Fruit fly (Drosophila melanogaster): ENCODE data around the gene HDAC6.
A peak's percentile ranks its signal among the peaks of the same experiment; 100 is the strongest.

DNA sequence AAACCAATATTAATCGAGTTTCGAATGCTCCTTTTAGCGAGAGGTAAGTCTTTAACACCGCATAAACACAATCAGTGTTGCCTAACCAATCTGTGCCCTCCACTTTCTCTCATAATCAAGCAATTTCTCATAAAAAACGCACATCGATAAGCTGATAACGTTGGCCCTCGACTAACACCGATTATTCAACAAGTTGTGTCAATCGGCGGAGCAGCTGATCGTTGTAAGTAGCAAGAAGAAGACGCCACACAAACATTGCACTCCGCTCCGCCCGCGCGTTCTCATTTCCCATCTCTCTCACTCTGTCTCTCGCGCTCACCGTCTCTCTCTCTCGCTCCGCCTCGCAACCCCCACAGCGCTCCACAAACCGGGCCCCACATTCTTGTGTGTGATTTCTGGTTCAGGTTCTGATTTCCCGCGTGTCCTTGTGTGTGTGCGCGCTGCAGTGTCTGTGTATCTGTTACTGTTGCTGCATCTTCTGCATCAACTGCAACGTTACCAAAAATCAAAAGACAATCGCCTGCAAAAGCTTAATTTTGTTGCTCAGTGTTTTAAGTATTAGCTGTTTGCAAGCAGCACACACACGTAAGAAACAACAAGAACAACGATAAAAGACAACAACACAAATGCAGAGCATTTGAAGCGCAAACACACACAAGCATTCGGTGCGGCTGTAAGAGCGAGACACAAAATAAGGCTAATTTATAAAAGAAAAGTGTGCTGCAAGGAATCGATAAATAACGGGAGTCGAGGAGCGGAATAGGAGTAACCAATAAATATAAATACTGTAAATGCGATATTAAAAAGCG is at the start of gene HDAC6, which contains the start of gene CG9114:
- TF ChIP-seq toe (GFP tag; optimal IDR thresholded peaks at IDR 0.05) (no peak), CG7101 (tag; optimal IDR thresholded peaks at IDR 0.05) (peak; percentile 14), CG14711 (tag; optimal IDR thresholded peaks at IDR 0.05) (peak; percentile 20), tj (GFP tag; optimal IDR thresholded peaks at IDR 0.05) (peak; percentile 37), Hr96 (GFP tag; optimal IDR thresholded peaks at IDR 0.05) (no peak), kay (GFP tag; ENCODE audit: borderline replicate concordance) (no peak), cnc (optimal IDR thresholded peaks at IDR 0.05) (no peak), ovo (GFP tag; optimal IDR thresholded peaks at IDR 0.05) (peak; percentile 76), CG33017 (tag; optimal IDR thresholded peaks at IDR 0.05) (no peak)

All from whole organism, adult.